Worm (Caenorhabditis elegans) whole organism, midembryonic: Measurements from ENCODE around the gene cox-6C.
A peak's percentile ranks its signal among the peaks of the same experiment; 100 is the strongest.

Experiments used
- T22C8.4 ChIP-seq: fragments of 200-800 bp; sonication (Bioruptor generic); IDR thresholded peaks from 2 replicates; pipeline ENCODE4 v1.3.6; 2022; ENCODE audit warnings: missing genetic modification characterization, missing compliant biosample characterization
- cog-1 ChIP-seq: sonication (generic microtip); optimal IDR thresholded peaks from 2 replicates; lab custom pipeline; 2016; ENCODE audit warnings: missing genetic modification characterization, missing compliant biosample characterization
- flt-1 ChIP-seq: fragments of 200-800 bp; sonication (Bioruptor generic); IDR thresholded peaks from 2 replicates; pipeline ENCODE4 v1.3.6; 2022; ENCODE audit warnings: missing genetic modification characterization, missing compliant biosample characterization
- klf-2 ChIP-seq: fragments of 200-800 bp; sonication (Bioruptor generic); conservative IDR thresholded peaks from 2 replicates; pipeline ENCODE4 v1.3.6; 2022; ENCODE audit warnings: missing genetic modification reagents, missing genetic modification characterization, missing compliant biosample characterization
- med-1 ChIP-seq: sonication (generic microtip); optimal IDR thresholded peaks from 2 replicates; lab custom pipeline; 2017; ENCODE audit warnings: missing genetic modification characterization, mild to moderate bottlenecking, missing compliant biosample characterization, antibody characterized with exemption, missing genetic modification reagents; ENCODE audit not compliant: insufficient read depth
- ref-1 ChIP-seq: fragments of 200-800 bp; sonication (Bioruptor generic); conservative IDR thresholded peaks from 2 replicates; pipeline ENCODE4 v1.3.6; 2022; ENCODE audit warnings: missing genetic modification reagents, missing genetic modification characterization, missing compliant biosample characterization
- tab-1 ChIP-seq: fragments of 200-800 bp; sonication (Bioruptor generic); IDR thresholded peaks from 2 replicates; pipeline ENCODE4 v1.3.6; 2022; ENCODE audit warnings: missing genetic modification characterization, missing compliant biosample characterization
- ztf-23 ChIP-seq: fragments of 200-800 bp; sonication (Bioruptor generic); IDR thresholded peaks from 2 replicates; pipeline ENCODE4 v1.3.6; 2022; ENCODE audit warnings: missing genetic modification reagents, missing genetic modification characterization, missing compliant biosample characterization
- ztf-29 ChIP-seq: fragments of 200-800 bp; sonication (Bioruptor generic); IDR thresholded peaks from 2 replicates; pipeline ENCODE4 v1.3.6; 2022; ENCODE audit warnings: missing genetic modification reagents, missing genetic modification characterization, missing compliant biosample characterization

The cox-6C gene

ce11 chrIV:159864-160263 is 33.3 kb downstream of the cox-6C start, which contains the start of gene Y38C1AA.19:
Gene Y38C1AA.19 (plus strand): TSS chrIV:160164.
- no peak for TF ChIP-seq ref-1 (GFP tag; lab: Robert Waterston, UW)
- TF ChIP-seq cog-1 (tag; lab: Kevin White, UChicago), result no peak
- no peak for TF ChIP-seq tab-1 (GFP tag; lab: Robert Waterston, UW)
- no peak for TF ChIP-seq T22C8.4 (GFP tag; lab: Robert Waterston, UW)
- no peak for TF ChIP-seq ztf-29 (GFP tag; lab: Robert Waterston, UW)
- no peak for TF ChIP-seq flt-1
- no peak for TF ChIP-seq med-1 (GFP tag; lab: Kevin White, UChicago)
- no peak for TF ChIP-seq ztf-23 (GFP tag; lab: Robert Waterston, UW)
- TF ChIP-seq klf-2 (GFP tag; lab: Robert Waterston, UW), result no peak

ce11 chrIV:162530-162929 is 36.0 kb downstream of the cox-6C start, which contains the start of gene Y38C1AA.6:
Gene Y38C1AA.6 (plus strand): TSS chrIV:162830.
- TF ChIP-seq med-1 (GFP tag; lab: Kevin White, UChicago) (no peak), flt-1 (no peak), cog-1 (tag; lab: Kevin White, UChicago) (no peak), T22C8.4 (GFP tag; lab: Robert Waterston, UW) (no peak), klf-2 (GFP tag; lab: Robert Waterston, UW) (no peak), tab-1 (GFP tag; lab: Robert Waterston, UW) (no peak), ref-1 (GFP tag; lab: Robert Waterston, UW) (no peak), ztf-29 (GFP tag; lab: Robert Waterston, UW) (no peak), ztf-23 (GFP tag; lab: Robert Waterston, UW) (no peak)

- TF ChIP-seq ztf-29 (GFP tag; lab: Robert Waterston, UW), result no peak
- TF ChIP-seq ztf-23 (GFP tag; lab: Robert Waterston, UW), result no peak
- no peak for TF ChIP-seq klf-2 (GFP tag; lab: Robert Waterston, UW)
- no peak for TF ChIP-seq med-1 (GFP tag; lab: Kevin White, UChicago)
- no peak for TF ChIP-seq ref-1 (GFP tag; lab: Robert Waterston, UW)
- no peak for TF ChIP-seq cog-1 (tag; lab: Kevin White, UChicago)
- no peak for TF ChIP-seq T22C8.4 (GFP tag; lab: Robert Waterston, UW)
- TF ChIP-seq tab-1 (GFP tag; lab: Robert Waterston, UW), result no peak
- TF ChIP-seq flt-1, result no peak
These were observed 38.2 kb downstream of the cox-6C start, which contains the start of gene cutl-24 for ce11 chrIV:164777-165176. Gene cutl-24 (plus strand): TSS chrIV:165077.

ce11 chrIV:171036-171435 is 44.5 kb downstream of the cox-6C start:
- TF ChIP-seq ztf-29 (GFP tag; lab: Robert Waterston, UW), result no peak
- no peak for TF ChIP-seq T22C8.4 (GFP tag; lab: Robert Waterston, UW)
- no peak for TF ChIP-seq tab-1 (GFP tag; lab: Robert Waterston, UW)
- no peak for TF ChIP-seq cog-1 (tag; lab: Kevin White, UChicago)
- TF ChIP-seq med-1 (GFP tag; lab: Kevin White, UChicago), result no peak
- TF ChIP-seq ztf-23 (GFP tag; lab: Robert Waterston, UW), result no peak
- no peak for TF ChIP-seq flt-1
- TF ChIP-seq ref-1 (GFP tag; lab: Robert Waterston, UW), result no peak
- no peak for TF ChIP-seq klf-2 (GFP tag; lab: Robert Waterston, UW)

ce11 chrIV:172990-173389 is 46.5 kb downstream of the cox-6C start:
- TF ChIP-seq tab-1 (GFP tag; lab: Robert Waterston, UW) (no peak), ztf-29 (GFP tag; lab: Robert Waterston, UW) (peak; percentile 45; the same call in 1 of the 2 replicates)

- TF ChIP-seq tab-1 (GFP tag; lab: Robert Waterston, UW), result no peak
- TF ChIP-seq ztf-29 (GFP tag; lab: Robert Waterston, UW), result no peak
- no peak for TF ChIP-seq med-1 (GFP tag; lab: Kevin White, UChicago)
- TF ChIP-seq T22C8.4 (GFP tag; lab: Robert Waterston, UW), result no peak
- TF ChIP-seq ztf-23 (GFP tag; lab: Robert Waterston, UW), result no peak
- TF ChIP-seq ref-1 (GFP tag; lab: Robert Waterston, UW), result no peak
- no peak for TF ChIP-seq flt-1
- no peak for TF ChIP-seq cog-1 (tag; lab: Kevin White, UChicago)
- no peak for TF ChIP-seq klf-2 (GFP tag; lab: Robert Waterston, UW)
These were observed 47.6 kb downstream of the cox-6C start for ce11 chrIV:174115-174514.

ce11 chrIV:175698-176097 is 49.2 kb downstream of the cox-6C start:
- TF ChIP-seq klf-2 (GFP tag; lab: Robert Waterston, UW), result no peak
- 0 out of 2 replicates have a peak, but pooled peaks have one; percentile 31 for TF ChIP-seq ztf-23 (GFP tag; lab: Robert Waterston, UW)
- TF ChIP-seq cog-1 (tag; lab: Kevin White, UChicago), result no peak
- TF ChIP-seq med-1 (GFP tag; lab: Kevin White, UChicago), result no peak
- peak; percentile 40; the same call in 1 of the 2 replicates for TF ChIP-seq flt-1
- no peak for TF ChIP-seq ref-1 (GFP tag; lab: Robert Waterston, UW)
- TF ChIP-seq T22C8.4 (GFP tag; lab: Robert Waterston, UW), result no peak
- TF ChIP-seq tab-1 (GFP tag; lab: Robert Waterston, UW), result peak; percentile 69
- TF ChIP-seq ztf-29 (GFP tag; lab: Robert Waterston, UW), result no peak; the same call in 1 of the 2 replicates
